Fruit fly (Drosophila melanogaster) S2 (cell line): Measurements from ENCODE around the gene CG12078.

ENCODE experiments used
- CG8478 ChIP-seq: fragments of >200 bp; optimal IDR thresholded peaks from 2 replicates; lab custom pipeline; 2018
- CTCF ChIP-seq, 2 experiments: fragments of >200 bp; optimal IDR thresholded peaks; 2 replicates each; lab custom pipeline; 2018

CG12078 gene

dm6 chr3L:3206263-3206662, 37.8 kb downstream of the CG12078 start, which contains the start of gene CG33160:
TSS of gene CG33160 (minus strand) at chr3L:3206363.
- TF ChIP-seq CG8478 (lab: Kevin White, UChicago) (no peak), CTCF (optimal IDR thresholded peaks at IDR 0.05; lab: Kevin White, UChicago) (no peak)

dm6 chr3L:3205349-3205748, 38.7 kb downstream of the CG12078 start, which contains the start of gene CG32277:
TSS of gene CG32277 (minus strand) at chr3L:3205449.
- TF ChIP-seq CTCF (optimal IDR thresholded peaks at IDR 0.05; lab: Kevin White, UChicago) (no peak), CG8478 (lab: Kevin White, UChicago) (no peak)

dm6 chr3L:3204348-3204747, 39.7 kb downstream of the CG12078 start, which contains the start of gene CG33159:
TSS of gene CG33159 (minus strand) at chr3L:3204448.
- TF ChIP-seq CTCF (optimal IDR thresholded peaks at IDR 0.05; lab: Kevin White, UChicago) (no peak), CG8478 (lab: Kevin White, UChicago) (no peak)

- no peak for TF ChIP-seq CTCF (optimal IDR thresholded peaks at IDR 0.05; lab: Kevin White, UChicago)
- TF ChIP-seq CG8478 (lab: Kevin White, UChicago), result no peak
Measured at dm6 chr3L:3203062-3203461, 41.0 kb downstream of the CG12078 start, which contains the start of gene CG32271. TSS of gene CG32271 (minus strand) at chr3L:3203162.

dm6 chr3L:3198447-3199402, 45.4 kb downstream of the CG12078 start, which contains the start of the genes CG32276 and gry:
TSS of gene CG32276 (minus strand) at chr3L:3199047.
TSS of gene gry (plus strand) at chr3L:3199090.
- TF ChIP-seq CTCF (optimal IDR thresholded peaks at IDR 0.05; lab: Kevin White, UChicago) (no peak), CG8478 (lab: Kevin White, UChicago) (no peak)

- TF ChIP-seq CG8478 (lab: Kevin White, UChicago) (no peak), CTCF (optimal IDR thresholded peaks at IDR 0.05; lab: Kevin White, UChicago) (peak in 1 of 2 experiments; percentile 39)
Measured at dm6 chr3L:3197464-3197863, 46.6 kb downstream of the CG12078 start, which contains the start of gene CG14966. TSS of gene CG14966 (minus strand) at chr3L:3197631.

- no peak for TF ChIP-seq CTCF (optimal IDR thresholded peaks at IDR 0.05; lab: Kevin White, UChicago)
- TF ChIP-seq CG8478 (lab: Kevin White, UChicago), result no peak
Measured at dm6 chr3L:3194059-3194458, 50.0 kb downstream of the CG12078 start.
